Worm (Caenorhabditis elegans): ENCODE measurements around the gene C49C8.3.

DNA sequence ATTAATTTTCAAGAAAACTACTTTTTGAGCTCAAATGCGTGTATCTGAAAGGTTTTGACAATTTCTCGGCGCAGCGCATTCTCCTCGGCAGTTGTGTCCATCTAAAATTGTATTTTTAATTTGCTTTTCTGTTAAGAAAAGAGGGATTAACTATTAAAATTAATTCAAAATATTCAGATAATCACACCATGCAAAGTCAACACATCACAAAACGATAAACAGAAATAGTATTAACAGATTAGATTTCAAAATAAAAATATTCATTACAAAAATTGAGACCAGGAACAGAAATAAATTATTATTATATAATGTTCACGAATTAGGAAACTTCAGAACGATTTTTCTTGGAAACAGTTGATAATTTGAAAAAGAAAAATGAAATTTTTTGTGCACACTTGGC lies 42.0 kb downstream of the C49C8.3 start, which contains the start of gene pole-2:
- TF ChIP-seq nhr-129 (tag; optimal IDR thresholded peaks at IDR 0.05) (no peak), ztf-1 (GFP tag; conservative IDR thresholded peaks at IDR 0.05) (no peak)
